Fruit fly (Drosophila melanogaster) whole organism, embryonic: Measurements from ENCODE around the gene CG14667.

Source experiments
- Bteb2 ChIP-seq: fragments of 200-800 bp; sonication (Bioruptor generic); optimal IDR thresholded peaks from 2 replicates; lab custom pipeline; 2016; ENCODE audit warnings: missing biosample characterization, missing genetic modification characterization
- CG10267 ChIP-seq: fragments of 200-800 bp; sonication (Bioruptor generic); optimal IDR thresholded peaks from 2 replicates; lab custom pipeline; 2018; ENCODE audit warnings: missing biosample characterization, mild to moderate bottlenecking, missing genetic modification characterization, moderate library complexity
- CG12659 ChIP-seq: fragments of 200-800 bp; sonication (Bioruptor generic); optimal IDR thresholded peaks from 3 replicates; lab custom pipeline; 2017; ENCODE audit warnings: mild to moderate bottlenecking, missing biosample characterization, missing genetic modification reagents, missing genetic modification characterization
- CG13287 ChIP-seq: fragments of 200-800 bp; sonication (Bioruptor generic); IDR thresholded peaks from 2 replicates; pipeline ENCODE4 v1.3.6; 2022; ENCODE audit warnings: missing biosample characterization, missing genetic modification characterization; ENCODE audit not compliant: partially characterized antibody
- CG13775 ChIP-seq: fragments of 200-800 bp; sonication (Bioruptor generic); optimal IDR thresholded peaks from 3 replicates; lab custom pipeline; 2017; ENCODE audit warnings: missing biosample characterization, mild to moderate bottlenecking, missing genetic modification characterization
- CG2116 ChIP-seq: fragments of 200-800 bp; sonication (Bioruptor generic); optimal IDR thresholded peaks from 3 replicates; lab custom pipeline; 2018; ENCODE audit warnings: missing biosample characterization, mild to moderate bottlenecking, missing genetic modification characterization
- CG2120 ChIP-seq: fragments of 200-800 bp; sonication (Bioruptor generic); optimal IDR thresholded peaks from 3 replicates; lab custom pipeline; 2016; ENCODE audit warnings: missing biosample characterization, missing genetic modification characterization
- CG31388 ChIP-seq: fragments of 200-800 bp; sonication (Bioruptor generic); optimal IDR thresholded peaks from 2 replicates; lab custom pipeline; 2016; ENCODE audit warnings: missing biosample characterization, missing genetic modification characterization
- CG32767 ChIP-seq: fragments of 200-800 bp; sonication (Bioruptor generic); IDR thresholded peaks from 2 replicates; pipeline ENCODE4 v1.3.6; 2022; ENCODE audit warnings: missing biosample characterization, missing genetic modification characterization
- CG34224 ChIP-seq: fragments of 200-800 bp; sonication (Bioruptor generic); IDR thresholded peaks from 3 replicates; pipeline ENCODE4 v1.3.6; 2022; ENCODE audit warnings: missing biosample characterization, missing genetic modification characterization; ENCODE audit not compliant: partially characterized antibody
- CG34422 ChIP-seq: fragments of 200-800 bp; sonication (Bioruptor generic); IDR thresholded peaks from 3 replicates; pipeline ENCODE4 v1.3.6; 2022; ENCODE audit warnings: missing biosample characterization, missing genetic modification characterization
- CG4360 ChIP-seq: fragments of 200-800 bp; sonication (Bioruptor generic); IDR thresholded peaks from 2 replicates; pipeline ENCODE4 v1.3.6; 2022; ENCODE audit warnings: missing biosample characterization, missing genetic modification characterization
- CG4617 ChIP-seq: fragments of 200-800 bp; sonication (Bioruptor generic); optimal IDR thresholded peaks from 3 replicates; lab custom pipeline; 2016; ENCODE audit warnings: missing biosample characterization, missing genetic modification characterization, borderline replicate concordance
- CG6175 ChIP-seq: fragments of 200-800 bp; sonication (Bioruptor generic); IDR thresholded peaks from 3 replicates; pipeline ENCODE4 v1.3.6; 2022; ENCODE audit warnings: missing biosample characterization, missing genetic modification characterization
- CG7271 ChIP-seq: fragments of 200-800 bp; sonication (Bioruptor generic); optimal IDR thresholded peaks from 2 replicates; lab custom pipeline; 2018; ENCODE audit warnings: missing biosample characterization, mild to moderate bottlenecking, missing genetic modification characterization, moderate library complexity
- CG8478 ChIP-seq: fragments of >200 bp; optimal IDR thresholded peaks from 2 replicates; lab custom pipeline; 2018
- CG9727 ChIP-seq: fragments of 200-800 bp; sonication (Bioruptor generic); optimal IDR thresholded peaks from 3 replicates; lab custom pipeline; 2017; ENCODE audit warnings: missing biosample characterization, mild to moderate bottlenecking, missing genetic modification characterization
- CG9817 ChIP-seq: fragments of 200-800 bp; sonication (Bioruptor generic); optimal IDR thresholded peaks from 2 replicates; lab custom pipeline; 2018; ENCODE audit warnings: missing biosample characterization, mild to moderate bottlenecking, missing genetic modification characterization, moderate library complexity
- Chrac-16 ChIP-seq: fragments of 200-800 bp; sonication (Bioruptor generic); optimal IDR thresholded peaks from 3 replicates; lab custom pipeline; 2016; ENCODE audit warnings: missing biosample characterization, missing genetic modification characterization
- CoRest ChIP-seq: fragments of 200-800 bp; sonication (Bioruptor generic); optimal IDR thresholded peaks from 3 replicates; lab custom pipeline; 2018; ENCODE audit warnings: missing biosample characterization, mild to moderate bottlenecking, missing genetic modification characterization, moderate library complexity
- D19A ChIP-seq: fragments of 200-800 bp; optimal IDR thresholded peaks from 3 replicates; lab custom pipeline; 2019; ENCODE audit warnings: missing biosample characterization, mild to moderate bottlenecking, missing genetic modification characterization, moderate library complexity
- D19B ChIP-seq: fragments of 200-800 bp; sonication (Bioruptor generic); optimal IDR thresholded peaks from 2 replicates; lab custom pipeline; 2017; ENCODE audit warnings: missing biosample characterization, mild to moderate bottlenecking, missing genetic modification characterization
- Hmr ChIP-seq: fragments of 200-800 bp; sonication (Bioruptor generic); optimal IDR thresholded peaks from 3 replicates; lab custom pipeline; 2017; ENCODE audit warnings: mild to moderate bottlenecking, missing biosample characterization, missing genetic modification reagents, missing genetic modification characterization
- Hr3 ChIP-seq: fragments of 200-800 bp; sonication (Bioruptor generic); optimal IDR thresholded peaks from 3 replicates; lab custom pipeline; 2016; ENCODE audit warnings: missing biosample characterization, missing genetic modification characterization
- Hr51 ChIP-seq, 2 experiments: fragments of 200-800 bp; sonication (Bioruptor generic); optimal IDR thresholded peaks; 2 replicates in 1 of 2; 3 replicates in 1 of 2; lab custom pipeline; 2016 to 2018; ENCODE audit warnings: missing biosample characterization in 2 of 2, missing genetic modification characterization in 2 of 2, mild to moderate bottlenecking in 1 of 2, moderate library complexity in 1 of 2
- Lhr ChIP-seq: fragments of 200-800 bp; sonication (Bioruptor generic); optimal IDR thresholded peaks from 3 replicates; lab custom pipeline; 2017; ENCODE audit warnings: mild to moderate bottlenecking, missing biosample characterization, missing genetic modification reagents, missing genetic modification characterization
- MESR4 ChIP-seq: fragments of 200-800 bp; sonication (Bioruptor generic); optimal IDR thresholded peaks from 2 replicates; lab custom pipeline; 2018; ENCODE audit warnings: missing biosample characterization, mild to moderate bottlenecking, missing genetic modification characterization, moderate library complexity
- MTF-1 ChIP-seq: fragments of 200-800 bp; sonication (Bioruptor generic); optimal IDR thresholded peaks from 2 replicates; lab custom pipeline; 2018; ENCODE audit warnings: missing biosample characterization, mild to moderate bottlenecking, missing genetic modification characterization, borderline replicate concordance
- Med ChIP-seq: fragments of 200-800 bp; sonication (Bioruptor generic); peaks from one replicate; lab custom pipeline; 2016; ENCODE audit warnings: missing biosample characterization, missing genetic modification characterization, mild to moderate bottlenecking, inconsistent platforms, moderate library complexity
- Nf-YC ChIP-seq: fragments of 200-800 bp; optimal IDR thresholded peaks from 3 replicates; lab custom pipeline; 2019; ENCODE audit warnings: missing biosample characterization, mild to moderate bottlenecking, missing genetic modification characterization, moderate library complexity
- Poxn ChIP-seq: fragments of 200-800 bp; sonication (Bioruptor generic); IDR thresholded peaks from 2 replicates; pipeline ENCODE4 v1.3.6; 2022; ENCODE audit warnings: missing biosample characterization, missing genetic modification characterization
- Six4 ChIP-seq: fragments of 200-800 bp; sonication (Bioruptor generic); optimal IDR thresholded peaks from 2 replicates; lab custom pipeline; 2016; ENCODE audit warnings: missing biosample characterization, missing genetic modification characterization
- Vsx1 ChIP-seq: fragments of 200-800 bp; sonication (Bioruptor generic); optimal IDR thresholded peaks from 2 replicates; lab custom pipeline; 2017; ENCODE audit warnings: missing biosample characterization, mild to moderate bottlenecking, missing genetic modification characterization, missing genetic modification reagents
- br ChIP-seq: fragments of >200 bp; optimal IDR thresholded peaks from 2 replicates; lab custom pipeline; 2017
- dati ChIP-seq: fragments of 200-800 bp; sonication (Bioruptor generic); IDR thresholded peaks from 2 replicates; pipeline ENCODE4 v1.3.6; 2022; ENCODE audit warnings: missing biosample characterization, missing genetic modification characterization
- eve ChIP-seq, 2 experiments: fragments of >200 bp; optimal IDR thresholded peaks; 2 replicates each; lab custom pipeline; 2017; ENCODE audit warnings: missing biosample characterization in 2 of 2, missing genetic modification characterization in 2 of 2
- ftz-f1 ChIP-seq: fragments of 200-800 bp; sonication (Bioruptor generic); optimal IDR thresholded peaks from 2 replicates; lab custom pipeline; 2016; ENCODE audit warnings: missing biosample characterization, missing genetic modification characterization
- grau ChIP-seq: fragments of 200-800 bp; optimal IDR thresholded peaks from 3 replicates; lab custom pipeline; 2019; ENCODE audit warnings: missing biosample characterization, mild to moderate bottlenecking, missing genetic modification characterization, moderate library complexity
- her ChIP-seq: fragments of 200-800 bp; sonication (Bioruptor generic); optimal IDR thresholded peaks from 2 replicates; lab custom pipeline; 2016; ENCODE audit warnings: missing biosample characterization, missing genetic modification characterization
- jumu ChIP-seq: fragments of 200-800 bp; sonication (Bioruptor generic); optimal IDR thresholded peaks from 3 replicates; lab custom pipeline; 2016; ENCODE audit warnings: missing biosample characterization, missing genetic modification characterization
- knrl ChIP-seq: fragments of 200-800 bp; sonication (Bioruptor generic); IDR thresholded peaks from 3 replicates; pipeline ENCODE4 v1.3.6; 2022; ENCODE audit warnings: missing biosample characterization, missing genetic modification characterization; ENCODE audit not compliant: partially characterized antibody
- nmo ChIP-seq: fragments of 200-800 bp; sonication (Bioruptor generic); optimal IDR thresholded peaks from 2 replicates; lab custom pipeline; 2018; ENCODE audit warnings: missing biosample characterization, mild to moderate bottlenecking, missing genetic modification characterization, moderate library complexity
- phol ChIP-seq: fragments of 200-800 bp; sonication (Bioruptor generic); optimal IDR thresholded peaks from 3 replicates; lab custom pipeline; 2018; ENCODE audit warnings: missing biosample characterization, mild to moderate bottlenecking, missing genetic modification characterization, moderate library complexity
- prd ChIP-seq, 3 experiments: fragments of >200 bp in 2 of 3; fragments of 200-800 bp in 1 of 3; sonication (Bioruptor generic) in 1 of 3; optimal IDR thresholded peaks in 2 of 3; IDR thresholded peaks in 1 of 3; 2 replicates in 2 of 3; 3 replicates in 1 of 3; pipeline versions ENCODE4 v1.3.6 to Lab custom; 2017 to 2022; ENCODE audit warnings: missing biosample characterization in 1 of 3, missing genetic modification characterization in 1 of 3
- pzg ChIP-seq: fragments of 200-800 bp; sonication (Bioruptor generic); optimal IDR thresholded peaks from 3 replicates; lab custom pipeline; 2018; ENCODE audit warnings: missing biosample characterization, mild to moderate bottlenecking, missing genetic modification characterization, moderate library complexity
- row ChIP-seq: fragments of 200-800 bp; sonication (Bioruptor generic); IDR thresholded peaks from 3 replicates; pipeline ENCODE4 v1.3.6; 2022; ENCODE audit warnings: missing biosample characterization, missing genetic modification characterization
- salm ChIP-seq: fragments of 200-800 bp; sonication (Bioruptor generic); optimal IDR thresholded peaks from 2 replicates; lab custom pipeline; 2018; ENCODE audit warnings: missing biosample characterization, mild to moderate bottlenecking, missing genetic modification characterization
- sd ChIP-seq: fragments of 200-800 bp; sonication (Bioruptor generic); optimal IDR thresholded peaks from 3 replicates; lab custom pipeline; 2018; ENCODE audit warnings: missing biosample characterization, mild to moderate bottlenecking, missing genetic modification characterization, moderate library complexity

Gene CG14667

DNA sequence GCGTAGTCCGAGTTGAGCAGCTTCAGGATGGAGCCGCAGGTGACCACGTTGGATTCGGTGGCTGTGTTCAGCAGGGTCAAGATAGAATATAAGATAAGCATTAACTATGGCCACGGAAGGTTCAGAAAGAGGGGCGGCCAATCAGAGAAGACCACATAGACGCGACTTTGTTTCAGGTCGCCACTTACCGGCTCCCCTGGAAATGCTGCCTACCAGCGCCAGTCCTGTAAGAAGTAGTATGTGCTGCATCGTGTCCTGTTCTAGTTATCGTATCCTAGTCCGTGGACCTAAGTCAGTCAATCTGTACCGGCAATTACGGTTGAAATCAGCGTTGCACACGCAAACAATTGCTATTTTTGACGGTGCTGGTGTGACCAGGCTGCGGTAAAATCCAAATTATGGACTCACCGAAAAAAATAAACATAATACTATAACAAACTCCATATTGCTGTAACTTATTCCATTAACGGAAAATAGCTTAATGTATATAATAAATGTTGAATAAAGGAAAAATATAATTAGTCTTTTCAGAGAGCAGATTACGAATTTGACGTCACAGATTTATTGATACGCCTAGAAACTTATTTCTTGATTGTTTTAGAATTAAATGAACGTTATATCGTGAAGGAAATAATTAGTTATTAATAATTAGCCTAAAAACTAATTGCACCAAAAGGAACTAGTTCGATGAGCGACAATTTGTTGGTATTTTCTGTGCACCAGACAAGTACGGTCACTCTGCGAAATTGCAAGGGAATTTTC, 20.3 kb upstream of the CG14667 start, which contains the start of the genes CG11999 and CG1161 (continued):
- TF ChIP-seq CG12659 (GFP tag; lab: Kevin White, UChicago) (peak; percentile 52), CG13287 (GFP tag; lab: Robert Waterston, UW) (peak; percentile 38), dati (GFP tag; lab: Robert Waterston, UW) (no peak), Hr3 (GFP tag; lab: Kevin White, UChicago) (peak; percentile 36), CoRest (tag; lab: Kevin White, UChicago) (peak; percentile 49), Hr51 (GFP tag; optimal IDR thresholded peaks at IDR 0.05; lab: Kevin White, UChicago) (peak in 1 of 2 experiments; percentile 52), br (lab: Kevin White, UChicago) (no peak), CG7271 (tag; lab: Kevin White, UChicago) (no peak), her (no peak), CG10267 (tag; lab: Kevin White, UChicago) (peak; percentile 43), CG9727 (peak; percentile 19), CG9817 (tag; lab: Kevin White, UChicago) (no peak), grau (tag; lab: Kevin White, UChicago) (peak; percentile 18), MTF-1 (GFP tag; lab: Kevin White, UChicago) (no peak), Chrac-16 (peak; percentile 16), knrl (GFP tag; lab: Robert Waterston, UW) (peak; percentile 40; the same call in 1 of the 3 replicates), nmo (GFP tag; lab: Kevin White, UChicago) (peak; percentile 55), Med (GFP tag; lab: Kevin White, UChicago) (no peak), CG8478 (lab: Kevin White, UChicago) (no peak), CG13775 (GFP tag; lab: Kevin White, UChicago) (peak; percentile 10), Six4 (GFP tag; lab: Kevin White, UChicago) (no peak), Vsx1 (peak; percentile 96), CG2116 (GFP tag; lab: Kevin White, UChicago) (peak; percentile 89), row (GFP tag; lab: Robert Waterston, UW) (peak; percentile 57; the same call in 2 of the 3 replicates), Nf-YC (tag; lab: Kevin White, UChicago) (peak; percentile 94), D19A (tag; lab: Kevin White, UChicago) (peak; percentile 14), Lhr (GFP tag; lab: Kevin White, UChicago) (peak; percentile 60), CG2120 (peak; percentile 40), pzg (GFP tag; lab: Kevin White, UChicago) (peak; percentile 33), phol (peak; percentile 63), CG34422 (0 out of 3 replicates have a peak, but pooled peaks have one; percentile 24), CG31388 (GFP tag; lab: Kevin White, UChicago) (no peak), Bteb2 (GFP tag; lab: Kevin White, UChicago) (no peak), CG32767 (GFP tag; lab: Robert Waterston, UW) (0 out of 2 replicates have a peak, but pooled peaks have one; percentile 12), jumu (GFP tag; lab: Kevin White, UChicago) (no peak), Hmr (GFP tag; lab: Kevin White, UChicago) (peak; percentile 26), D19B (GFP tag; lab: Kevin White, UChicago) (no peak)
- TF ChIP-seq, all 482 proteins: peak for 67

DNA sequence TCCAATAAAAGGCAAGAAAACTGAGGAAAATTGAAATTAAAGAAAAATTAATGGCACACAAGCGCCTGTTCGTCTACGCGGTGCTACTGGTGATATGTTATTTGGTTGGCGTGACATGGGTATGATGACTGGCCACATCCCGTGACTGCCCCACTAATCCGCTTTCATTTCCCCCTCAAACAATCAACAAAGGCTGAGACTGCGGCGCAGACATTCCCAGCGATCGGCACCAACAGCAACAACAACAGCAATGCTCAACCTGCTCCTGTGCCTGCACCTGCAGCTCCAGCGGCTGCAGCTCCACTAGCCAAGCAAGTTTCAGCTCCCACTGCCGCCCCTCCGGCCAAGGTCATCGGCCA, 19.7 kb upstream of the CG14667 start:
- TF ChIP-seq CG34224 (GFP tag; lab: Robert Waterston, UW) (0 out of 3 replicates have a peak, but pooled peaks have one; percentile 13), prd (optimal IDR thresholded peaks at IDR 0.05; lab: Kevin White, UChicago) (no peak), prd (GFP tag; IDR thresholded peaks at IDR 0.05; lab: Robert Waterston, UW) (no peak), MESR4 (peak; percentile 82), eve (GFP tag; optimal IDR thresholded peaks at IDR 0.05; lab: Kevin White, UChicago) (no peak), CG4360 (GFP tag; lab: Robert Waterston, UW) (peak; percentile 59; the same call in 1 of the 2 replicates), CG6175 (GFP tag; lab: Robert Waterston, UW) (0 out of 3 replicates have a peak, but pooled peaks have one; percentile 6), salm (tag; lab: Kevin White, UChicago) (no peak), sd (tag; lab: Kevin White, UChicago) (peak; percentile 38), Med (GFP tag; lab: Kevin White, UChicago) (peak; percentile 50), ftz-f1 (GFP tag; lab: Kevin White, UChicago) (peak; percentile 46), Poxn (GFP tag; lab: Robert Waterston, UW) (no peak), CG4617 (GFP tag; lab: Kevin White, UChicago) (peak; percentile 17)
